Worm (Caenorhabditis elegans) whole organism, L1 larva: ENCODE measurements around the gene crld-1.

Experiments
- ces-1 ChIP-seq: fragments of 150-350 bp; optimal IDR thresholded peaks from 2 replicates; lab custom pipeline; 2014; ENCODE audit warnings: missing biosample characterization, missing genetic modification reagents, missing genetic modification characterization
- lin-13 ChIP-seq: fragments of 150-350 bp; optimal IDR thresholded peaks from 2 replicates; lab custom pipeline; 2014; ENCODE audit warnings: missing biosample characterization, missing genetic modification reagents, missing genetic modification characterization
- lir-3 ChIP-seq: sonication (generic microtip); optimal IDR thresholded peaks from 2 replicates; lab custom pipeline; 2016; ENCODE audit warnings: mild to moderate bottlenecking, missing genetic modification characterization, moderate library complexity, missing compliant biosample characterization; ENCODE audit not compliant: poor library complexity
- nhr-28 ChIP-seq: fragments of 150-350 bp; optimal IDR thresholded peaks from 2 replicates; lab custom pipeline; 2014; ENCODE audit warnings: missing biosample characterization, missing genetic modification characterization

DNA sequence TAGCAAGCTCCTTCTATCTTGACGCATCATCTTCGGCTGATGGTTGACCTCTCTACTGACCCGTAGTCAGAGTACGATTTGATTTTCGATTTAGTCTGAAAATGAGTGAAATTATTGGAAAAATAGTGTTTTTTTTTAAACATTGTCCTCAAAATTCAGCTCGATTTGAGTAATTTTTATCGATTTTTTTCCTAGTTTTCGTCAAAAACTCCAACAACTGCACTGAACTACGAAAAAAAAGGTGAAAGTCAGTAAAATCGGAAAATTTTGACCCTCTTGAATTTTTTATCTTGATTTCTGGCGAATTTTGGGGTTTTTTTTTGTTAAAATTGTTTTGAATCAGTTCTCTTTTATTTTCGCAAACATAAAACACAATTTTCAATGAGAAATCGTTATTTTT, 49.8 kb upstream of the crld-1 start, which contains the start of gene ced-3:
- no peak for TF ChIP-seq lir-3 (tag; lab: Kevin White, UChicago)
- TF ChIP-seq nhr-28, result no peak
- no peak for TF ChIP-seq lin-13
- TF ChIP-seq ces-1 (GFP tag; lab: Kevin White, UChicago), result no peak
